Worm (Caenorhabditis elegans) whole organism, L3 larva: ENCODE measurements around the gene grk-2.

Experiments used
- ama-1 ChIP-seq: fragments of 150-350 bp; optimal IDR thresholded peaks from 2 replicates; lab custom pipeline; 2018
- daf-12 ChIP-seq: fragments of 150-350 bp; optimal IDR thresholded peaks from 2 replicates; lab custom pipeline; 2014; ENCODE audit warnings: missing biosample characterization, missing genetic modification reagents, missing genetic modification characterization
- lin-39 ChIP-seq: fragments of 150-350 bp; optimal IDR thresholded peaks from 2 replicates; lab custom pipeline; 2018; ENCODE audit warnings: missing biosample characterization, missing genetic modification reagents, missing genetic modification characterization
- nhr-237 ChIP-seq: fragments of 150-350 bp; optimal IDR thresholded peaks from 2 replicates; lab custom pipeline; 2014; ENCODE audit warnings: missing biosample characterization, missing genetic modification characterization

ce11 chrIII:646454-646853 lies 29.5 kb upstream of the grk-2 start, which contains the start of gene orai-1:
- TF ChIP-seq ama-1 (lab: Kevin White, UChicago): no peak
- no peak for TF ChIP-seq daf-12 (tag; lab: Kevin White, UChicago)
- no peak for TF ChIP-seq nhr-237 (tag; lab: Kevin White, UChicago)
- no peak for TF ChIP-seq lin-39 (tag; lab: Kevin White, UChicago)
